Worm (Caenorhabditis elegans): ENCODE measurements around the gene F43D2.3.

DNA sequence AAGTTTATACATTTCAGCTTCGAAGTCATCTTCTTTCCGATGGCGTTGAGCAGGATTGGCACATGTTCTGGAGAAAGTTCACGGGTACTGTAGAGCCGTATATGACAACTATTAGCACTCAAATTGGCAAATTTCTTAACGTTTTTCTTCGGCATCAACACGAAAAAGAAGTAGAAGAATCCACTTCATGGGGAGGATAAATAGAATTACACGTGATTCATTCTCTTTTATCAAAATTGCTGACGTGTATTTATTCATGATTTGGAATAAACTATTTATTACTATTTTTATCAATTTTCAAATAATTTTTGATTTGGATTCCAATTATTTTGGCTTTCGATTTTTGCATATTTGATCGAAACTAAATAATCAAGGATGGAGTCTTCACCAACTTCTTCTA lies 34.0 kb downstream of the F43D2.3 start, which contains the start of gene C47E8.1:
- no peak for TF ChIP-seq pag-3 (tag; optimal IDR thresholded peaks at IDR 0.05; ENCODE audit: borderline replicate concordance)
- TF ChIP-seq pha-4 (tag; optimal IDR thresholded peaks at IDR 0.05): no peak
- no peak for TF ChIP-seq unc-3 (GFP tag; conservative IDR thresholded peaks at IDR 0.05)
- TF ChIP-seq unc-3 (tag; optimal IDR thresholded peaks at IDR 0.05): no peak
- no peak for TF ChIP-seq ceh-9 (tag; optimal IDR thresholded peaks at IDR 0.05)
- TF ChIP-seq pqm-1 (tag; optimal IDR thresholded peaks at IDR 0.05): no peak
- TF ChIP-seq nhr-11 (tag; optimal IDR thresholded peaks at IDR 0.05): no peak

Measured in whole organism, late embryonic.